Worm (Caenorhabditis elegans): Measurements from ENCODE around the gene Y94A7B.11.
A peak's percentile ranks its signal among the peaks of the same experiment; 100 is the strongest.

Gene Y94A7B.11

DNA sequence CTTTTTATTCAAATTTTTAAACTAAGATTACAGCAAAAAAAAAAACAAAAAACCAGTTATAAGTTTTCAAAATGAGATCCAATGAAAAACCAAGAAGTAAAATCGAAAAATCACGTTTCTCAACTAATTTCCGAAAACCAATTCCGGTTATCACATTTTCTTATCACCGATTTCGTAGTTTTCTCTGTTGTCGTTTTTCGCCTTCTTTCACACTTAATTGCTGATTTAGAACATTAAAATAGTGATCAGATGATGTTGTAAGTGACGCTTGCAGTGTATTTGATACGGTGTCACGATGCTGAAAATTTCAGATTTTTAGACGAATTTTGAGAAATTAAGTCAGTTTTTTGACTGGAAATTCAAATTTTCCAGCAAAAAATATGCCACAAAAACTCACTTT, 22.1 kb downstream of the Y94A7B.11 start:
- TF ChIP-seq ZK546.5 (tag; optimal IDR thresholded peaks at IDR 0.05) (no peak), pha-4 (tag; optimal IDR thresholded peaks at IDR 0.05) (peak; percentile 1), sea-2 (GFP tag; optimal IDR thresholded peaks at IDR 0.05) (no peak), pqm-1 (tag; optimal IDR thresholded peaks at IDR 0.05) (peak; percentile 5), elt-2 (tag; optimal IDR thresholded peaks at IDR 0.05) (peak; percentile 81)

DNA sequence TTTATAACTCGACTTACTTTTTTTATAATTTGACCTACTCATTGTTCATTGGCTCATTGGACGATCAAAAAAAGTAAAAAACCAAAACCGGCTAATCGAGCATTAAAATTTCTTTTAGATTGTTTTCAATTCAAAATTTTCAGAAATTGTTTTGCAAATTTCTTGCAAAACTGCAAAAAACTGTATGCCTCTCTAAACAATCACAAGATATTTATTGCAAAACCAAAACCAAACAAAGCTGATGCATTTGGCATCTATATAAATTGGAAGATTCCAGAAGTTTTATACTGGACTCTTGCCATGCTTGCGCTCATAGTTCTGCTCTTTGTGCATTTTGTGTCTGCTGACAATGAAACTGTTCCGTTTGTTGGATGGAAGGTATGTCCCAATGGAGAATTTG, 24.8 kb downstream of the Y94A7B.11 start, which contains the start of gene C47A10.12:
Gene C47A10.12, plus strand, starts transcription at position 301 of the 400 bp plus-strand sequence.
- TF ChIP-seq sea-2 (GFP tag; optimal IDR thresholded peaks at IDR 0.05) (no peak), mdl-1 (tag; optimal IDR thresholded peaks at IDR 0.05) (no peak), lin-39 (tag; optimal IDR thresholded peaks at IDR 0.05) (no peak), hmg-11 (tag; optimal IDR thresholded peaks at IDR 0.05) (no peak)

DNA sequence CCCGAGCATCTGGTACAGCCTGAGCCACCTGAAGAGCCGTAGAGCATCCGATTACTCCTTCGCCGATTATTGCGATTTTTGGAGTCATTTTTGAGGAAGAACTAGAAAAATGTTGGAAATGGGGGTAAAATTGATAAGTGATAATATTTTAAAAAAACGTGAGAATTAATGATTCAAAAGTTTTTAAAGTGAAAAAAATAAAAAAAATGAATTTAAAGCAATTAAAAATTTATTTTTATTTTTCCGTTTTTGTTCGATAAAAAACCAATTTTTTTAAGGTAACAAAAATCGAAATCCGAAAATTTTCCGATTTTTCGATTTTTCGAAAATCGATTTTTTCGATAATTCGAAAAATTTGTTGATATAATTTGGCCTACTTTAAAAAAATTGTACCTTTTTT, 25.3 kb downstream of the Y94A7B.11 start, which contains the start of gene ddo-1:
Gene ddo-1, minus strand, starts transcription at position 101 of the 400 bp plus-strand sequence.
- TF ChIP-seq egl-27 (tag; optimal IDR thresholded peaks at IDR 0.05) (no peak), R02D3.7 (tag; optimal IDR thresholded peaks at IDR 0.05) (no peak), zag-1 (tag; optimal IDR thresholded peaks at IDR 0.05) (no peak), ama-1 (optimal IDR thresholded peaks at IDR 0.05) (no peak), skn-1 (tag; optimal IDR thresholded peaks at IDR 0.05) (no peak), lsy-12 (tag; optimal IDR thresholded peaks at IDR 0.05) (no peak), mml-1 (tag; optimal IDR thresholded peaks at IDR 0.05) (no peak), sea-2 (GFP tag; optimal IDR thresholded peaks at IDR 0.05) (no peak), lin-39 (tag; optimal IDR thresholded peaks at IDR 0.05) (no peak), snpc-4 (tag; optimal IDR thresholded peaks at IDR 0.05) (no peak), lin-15B (tag; optimal IDR thresholded peaks at IDR 0.05) (no peak), hmg-11 (tag; optimal IDR thresholded peaks at IDR 0.05) (no peak), elt-2 (tag; optimal IDR thresholded peaks at IDR 0.05) (no peak), nhr-43 (tag; optimal IDR thresholded peaks at IDR 0.05; ENCODE audit: poor library complexity, severe bottlenecking) (no peak)

DNA sequence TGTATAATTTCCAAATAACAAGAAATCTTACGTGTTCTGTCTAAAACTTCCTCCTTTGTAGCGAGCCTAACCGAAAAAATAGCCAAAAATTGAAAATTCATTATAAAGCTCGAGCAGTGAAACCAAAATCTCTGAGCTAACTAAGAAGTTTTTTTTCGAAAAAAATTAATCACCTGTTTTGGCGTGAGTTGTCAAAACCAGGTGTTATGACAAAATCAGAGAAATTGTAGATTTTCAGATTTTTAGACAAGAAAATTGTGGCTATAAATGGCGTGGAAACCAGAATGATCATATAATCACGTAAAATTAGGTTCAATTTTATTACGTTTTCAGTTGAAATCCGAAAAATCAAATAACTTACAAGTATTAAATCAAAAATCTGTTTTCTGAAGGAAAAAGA, 29.3 kb downstream of the Y94A7B.11 start, which contains the start of gene sre-21:
Gene sre-21, minus strand, starts transcription at position 101 of the 400 bp plus-strand sequence.
- TF ChIP-seq snpc-4 (tag; optimal IDR thresholded peaks at IDR 0.05) (no peak), ceh-16 (tag; optimal IDR thresholded peaks at IDR 0.05) (no peak), ceh-28 (tag; optimal IDR thresholded peaks at IDR 0.05) (no peak), nhr-12 (tag; optimal IDR thresholded peaks at IDR 0.05) (no peak), fkh-2 (tag; optimal IDR thresholded peaks at IDR 0.05) (no peak), aly-2 (tag; optimal IDR thresholded peaks at IDR 0.05) (no peak), ztf-11 (tag; optimal IDR thresholded peaks at IDR 0.05) (no peak), lin-15B (tag; optimal IDR thresholded peaks at IDR 0.05) (no peak), ztf-4 (tag; optimal IDR thresholded peaks at IDR 0.05) (no peak), sea-2 (GFP tag; optimal IDR thresholded peaks at IDR 0.05) (no peak), elt-1 (tag; optimal IDR thresholded peaks at IDR 0.05) (no peak), egl-27 (tag; optimal IDR thresholded peaks at IDR 0.05) (no peak), mdl-1 (tag; optimal IDR thresholded peaks at IDR 0.05) (no peak)

DNA sequence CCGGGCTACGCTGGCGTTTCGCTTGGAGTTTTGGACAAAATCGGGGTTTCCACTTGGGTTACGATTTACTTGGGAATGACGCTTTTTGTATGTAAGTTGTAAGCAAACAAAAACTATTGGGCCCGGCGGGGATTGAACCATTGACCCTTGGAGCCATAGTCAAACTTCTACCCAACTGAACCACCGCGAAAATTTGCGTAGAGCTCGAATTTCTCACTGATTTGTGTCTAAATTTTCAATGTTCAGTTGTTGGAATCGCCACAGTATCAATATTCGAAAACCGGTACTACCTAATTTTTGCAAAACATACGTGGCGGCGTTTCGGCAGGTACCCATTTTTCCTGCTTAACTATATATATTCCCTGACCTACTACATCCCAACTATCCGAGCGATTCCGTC, 34.7 kb downstream of the Y94A7B.11 start:
- TF ChIP-seq nhr-237 (tag; optimal IDR thresholded peaks at IDR 0.05): no peak
- TF ChIP-seq nhr-43 (tag; optimal IDR thresholded peaks at IDR 0.05; ENCODE audit: poor library complexity, severe bottlenecking): no peak
- no peak for TF ChIP-seq egl-27 (tag; optimal IDR thresholded peaks at IDR 0.05)
- no peak for TF ChIP-seq nhr-23 (tag; optimal IDR thresholded peaks at IDR 0.05)
- no peak for TF ChIP-seq ceh-16 (tag; optimal IDR thresholded peaks at IDR 0.05)
- no peak for TF ChIP-seq zag-1 (tag; optimal IDR thresholded peaks at IDR 0.05)
- TF ChIP-seq fkh-2 (tag; optimal IDR thresholded peaks at IDR 0.05): no peak
- TF ChIP-seq jun-1 (tag; optimal IDR thresholded peaks at IDR 0.05): no peak
- no peak for TF ChIP-seq ama-1 (optimal IDR thresholded peaks at IDR 0.05)
- no peak for TF ChIP-seq pqm-1 (tag; optimal IDR thresholded peaks at IDR 0.05)
- TF ChIP-seq nhr-28 (tag; optimal IDR thresholded peaks at IDR 0.05): no peak

DNA sequence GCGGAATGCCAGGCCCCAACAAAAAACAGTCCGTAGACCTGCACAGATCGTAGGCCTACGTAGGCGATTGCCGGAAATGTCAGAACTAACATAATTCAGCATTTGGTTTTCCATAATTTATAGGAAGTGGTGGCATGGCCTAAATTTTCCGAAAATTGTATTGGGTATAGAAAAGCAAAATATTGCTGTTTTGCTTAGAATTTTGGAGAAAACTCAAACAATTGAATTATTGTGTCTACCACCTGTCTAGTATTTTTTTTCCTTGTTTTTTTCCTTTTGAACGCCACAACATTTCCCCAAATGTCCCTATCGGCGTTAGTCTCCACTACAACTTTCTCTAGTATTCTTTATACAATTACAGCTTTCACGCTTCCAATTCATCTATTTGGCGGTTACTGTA, 35.2 kb downstream of the Y94A7B.11 start, which contains the start of gene srh-284:
Gene srh-284, plus strand, starts transcription at position 301 of the 400 bp plus-strand sequence.
- TF ChIP-seq unc-39 (tag; optimal IDR thresholded peaks at IDR 0.05): no peak
- no peak for TF ChIP-seq nhr-43 (tag; optimal IDR thresholded peaks at IDR 0.05; ENCODE audit: poor library complexity, severe bottlenecking)
- TF ChIP-seq zag-1 (tag; optimal IDR thresholded peaks at IDR 0.05): no peak
- no peak for TF ChIP-seq ZK546.5 (tag; optimal IDR thresholded peaks at IDR 0.05)
- TF ChIP-seq ceh-82 (tag; optimal IDR thresholded peaks at IDR 0.05): no peak
- TF ChIP-seq aly-2 (tag; optimal IDR thresholded peaks at IDR 0.05): no peak
- no peak for TF ChIP-seq jun-1 (tag; optimal IDR thresholded peaks at IDR 0.05)
- TF ChIP-seq pqm-1 (tag; optimal IDR thresholded peaks at IDR 0.05): no peak
- TF ChIP-seq nhr-12 (tag; optimal IDR thresholded peaks at IDR 0.05): no peak
- no peak for TF ChIP-seq hmg-11 (tag; optimal IDR thresholded peaks at IDR 0.05)
- TF ChIP-seq lin-15B (tag; optimal IDR thresholded peaks at IDR 0.05): no peak

Measured in whole organism, L3 larva.